Fruit fly (Drosophila melanogaster) whole organism, embryonic: ENCODE measurements around the gene Chchd2.
A peak's percentile ranks its signal among the peaks of the same experiment; 100 is the strongest.

ENCODE experiments used
- Adf1 ChIP-seq: fragments of 200-800 bp; sonication (Bioruptor generic); IDR thresholded peaks from 2 replicates; pipeline ENCODE4 v1.3.6; 2022; ENCODE audit warnings: missing biosample characterization, missing genetic modification characterization
- Bteb2 ChIP-seq: fragments of 200-800 bp; sonication (Bioruptor generic); optimal IDR thresholded peaks from 2 replicates; lab custom pipeline; 2016; ENCODE audit warnings: missing biosample characterization, missing genetic modification characterization
- CG10321 ChIP-seq: fragments of 200-800 bp; sonication (Bioruptor generic); IDR thresholded peaks from 2 replicates; pipeline ENCODE4 v1.3.6; 2022; ENCODE audit warnings: missing biosample characterization, missing genetic modification characterization
- CG10543 ChIP-seq: fragments of 200-800 bp; sonication (Bioruptor generic); optimal IDR thresholded peaks from 3 replicates; lab custom pipeline; 2017; ENCODE audit warnings: missing biosample characterization, mild to moderate bottlenecking, missing genetic modification characterization, moderate library complexity
- CG12391 ChIP-seq: fragments of 200-800 bp; sonication (Bioruptor generic); optimal IDR thresholded peaks from 3 replicates; lab custom pipeline; 2018; ENCODE audit warnings: missing biosample characterization, mild to moderate bottlenecking, missing genetic modification characterization, moderate library complexity
- CG12744 ChIP-seq: fragments of 200-800 bp; sonication (Bioruptor generic); optimal IDR thresholded peaks from 2 replicates; lab custom pipeline; 2016; ENCODE audit warnings: missing biosample characterization, missing genetic modification characterization
- CG13624 ChIP-seq: fragments of 200-800 bp; sonication (Bioruptor generic); optimal IDR thresholded peaks from 2 replicates; lab custom pipeline; 2016; ENCODE audit warnings: missing biosample characterization, missing genetic modification characterization
- CG17359 ChIP-seq: fragments of 200-800 bp; sonication (Bioruptor generic); optimal IDR thresholded peaks from 3 replicates; lab custom pipeline; 2018; ENCODE audit warnings: missing biosample characterization, mild to moderate bottlenecking, missing genetic modification characterization, moderate library complexity
- CG18476 ChIP-seq: fragments of 200-800 bp; sonication (Bioruptor generic); optimal IDR thresholded peaks from 2 replicates; lab custom pipeline; 2016; ENCODE audit warnings: missing biosample characterization, mild to moderate bottlenecking, missing genetic modification characterization
- CG2712 ChIP-seq: fragments of 200-800 bp; optimal IDR thresholded peaks from 3 replicates; lab custom pipeline; 2019; ENCODE audit warnings: missing biosample characterization, mild to moderate bottlenecking, missing genetic modification characterization, moderate library complexity
- CG4360 ChIP-seq: fragments of 200-800 bp; sonication (Bioruptor generic); IDR thresholded peaks from 2 replicates; pipeline ENCODE4 v1.3.6; 2022; ENCODE audit warnings: missing biosample characterization, missing genetic modification characterization
- CG9727 ChIP-seq: fragments of 200-800 bp; sonication (Bioruptor generic); optimal IDR thresholded peaks from 3 replicates; lab custom pipeline; 2017; ENCODE audit warnings: missing biosample characterization, mild to moderate bottlenecking, missing genetic modification characterization
- CoRest ChIP-seq: fragments of 200-800 bp; sonication (Bioruptor generic); optimal IDR thresholded peaks from 3 replicates; lab custom pipeline; 2018; ENCODE audit warnings: missing biosample characterization, mild to moderate bottlenecking, missing genetic modification characterization, moderate library complexity
- D19A ChIP-seq: fragments of 200-800 bp; optimal IDR thresholded peaks from 3 replicates; lab custom pipeline; 2019; ENCODE audit warnings: missing biosample characterization, mild to moderate bottlenecking, missing genetic modification characterization, moderate library complexity
- Deaf1 ChIP-seq: fragments of 200-800 bp; optimal IDR thresholded peaks from 3 replicates; lab custom pipeline; 2019; ENCODE audit warnings: missing biosample characterization, mild to moderate bottlenecking, missing genetic modification characterization, moderate library complexity
- Fer1 ChIP-seq: fragments of 200-800 bp; sonication (Bioruptor generic); optimal IDR thresholded peaks from 2 replicates; lab custom pipeline; 2017; ENCODE audit warnings: missing biosample characterization, mild to moderate bottlenecking, missing genetic modification characterization
- HLH54F ChIP-seq: fragments of 200-800 bp; sonication (Bioruptor generic); optimal IDR thresholded peaks from 3 replicates; lab custom pipeline; 2016; ENCODE audit warnings: missing biosample characterization, missing genetic modification characterization
- Hey ChIP-seq: fragments of 200-800 bp; sonication (Bioruptor generic); optimal IDR thresholded peaks from 3 replicates; lab custom pipeline; 2018; ENCODE audit warnings: missing biosample characterization, mild to moderate bottlenecking, missing genetic modification characterization
- Hmr ChIP-seq: fragments of 200-800 bp; sonication (Bioruptor generic); optimal IDR thresholded peaks from 3 replicates; lab custom pipeline; 2017; ENCODE audit warnings: mild to moderate bottlenecking, missing biosample characterization, missing genetic modification reagents, missing genetic modification characterization
- Kr ChIP-seq: fragments of 200-800 bp; sonication (Bioruptor generic); optimal IDR thresholded peaks from 2 replicates; lab custom pipeline; 2017; ENCODE audit warnings: missing biosample characterization, mild to moderate bottlenecking, missing genetic modification characterization
- Myb ChIP-seq: fragments of 200-800 bp; sonication (Bioruptor generic); optimal IDR thresholded peaks from 2 replicates; lab custom pipeline; 2016; ENCODE audit warnings: missing biosample characterization, missing genetic modification characterization
- Nf-YC ChIP-seq: fragments of 200-800 bp; optimal IDR thresholded peaks from 3 replicates; lab custom pipeline; 2019; ENCODE audit warnings: missing biosample characterization, mild to moderate bottlenecking, missing genetic modification characterization, moderate library complexity
- NfI ChIP-seq: fragments of 200-800 bp; sonication (Bioruptor generic); optimal IDR thresholded peaks from 3 replicates; lab custom pipeline; 2018; ENCODE audit warnings: missing biosample characterization, mild to moderate bottlenecking, missing genetic modification characterization, moderate library complexity
- Opbp ChIP-seq: fragments of 200-800 bp; sonication (Bioruptor generic); IDR thresholded peaks from 3 replicates; pipeline ENCODE4 v1.3.6; 2022; ENCODE audit warnings: missing biosample characterization, missing genetic modification characterization; ENCODE audit not compliant: partially characterized antibody
- Sin3A ChIP-seq: fragments of >200 bp; optimal IDR thresholded peaks from 2 replicates; lab custom pipeline; 2018
- Sox100B ChIP-seq: fragments of 200-800 bp; sonication (Bioruptor generic); optimal IDR thresholded peaks from 3 replicates; lab custom pipeline; 2018; ENCODE audit warnings: missing biosample characterization, mild to moderate bottlenecking, missing genetic modification characterization
- TFAM ChIP-seq: fragments of 200-800 bp; sonication (Bioruptor generic); optimal IDR thresholded peaks from 2 replicates; lab custom pipeline; 2017; ENCODE audit warnings: missing biosample characterization, missing genetic modification characterization, inconsistent platforms
- Taf1 ChIP-seq: fragments of 200-800 bp; sonication (Bioruptor generic); IDR thresholded peaks from 2 replicates; pipeline ENCODE4 v1.3.6; 2022; ENCODE audit warnings: missing biosample characterization, missing genetic modification characterization
- Xrp1 ChIP-seq: fragments of 200-800 bp; sonication (Bioruptor generic); IDR thresholded peaks from 2 replicates; pipeline ENCODE4 v1.3.6; 2022; ENCODE audit warnings: missing biosample characterization, missing genetic modification characterization
- aop ChIP-seq: fragments of 200-800 bp; sonication (Bioruptor generic); IDR thresholded peaks from 2 replicates; pipeline ENCODE4 v1.3.6; 2022; ENCODE audit warnings: missing biosample characterization, missing genetic modification characterization
- ap ChIP-seq: fragments of 200-800 bp; sonication (Bioruptor generic); IDR thresholded peaks from 2 replicates; pipeline ENCODE4 v1.3.6; 2022; ENCODE audit warnings: missing biosample characterization, missing genetic modification characterization
- bcd ChIP-seq: fragments of 200-800 bp; sonication (Bioruptor generic); optimal IDR thresholded peaks from 2 replicates; lab custom pipeline; 2017; ENCODE audit warnings: missing biosample characterization, mild to moderate bottlenecking, missing genetic modification characterization
- cg ChIP-seq: fragments of 200-800 bp; sonication (Bioruptor generic); optimal IDR thresholded peaks from 3 replicates; lab custom pipeline; 2019; ENCODE audit warnings: missing biosample characterization, mild to moderate bottlenecking, missing genetic modification characterization, moderate library complexity
- ci ChIP-seq: fragments of 200-800 bp; sonication (Bioruptor generic); IDR thresholded peaks from 3 replicates; pipeline ENCODE4 v1.3.6; 2022; ENCODE audit warnings: missing biosample characterization, missing genetic modification characterization
- crp ChIP-seq, 2 experiments: fragments of 200-800 bp; sonication (Bioruptor generic); optimal IDR thresholded peaks; 2 replicates in 1 of 2; 3 replicates in 1 of 2; lab custom pipeline; 2017; ENCODE audit warnings: missing biosample characterization in 2 of 2, missing genetic modification characterization in 2 of 2, mild to moderate bottlenecking in 1 of 2, moderate library complexity in 1 of 2
- dm ChIP-seq: fragments of 200-800 bp; sonication (Bioruptor generic); optimal IDR thresholded peaks from 3 replicates; lab custom pipeline; 2016; ENCODE audit warnings: missing biosample characterization, missing genetic modification characterization
- fd102C ChIP-seq: fragments of 200-800 bp; sonication (Bioruptor generic); optimal IDR thresholded peaks from 2 replicates; lab custom pipeline; 2018; ENCODE audit warnings: missing biosample characterization, mild to moderate bottlenecking, missing genetic modification characterization, moderate library complexity
- gfzf ChIP-seq: fragments of 200-800 bp; sonication (Bioruptor generic); optimal IDR thresholded peaks from 2 replicates; lab custom pipeline; 2016; ENCODE audit warnings: missing biosample characterization, mild to moderate bottlenecking, missing genetic modification characterization, moderate library complexity
- gro ChIP-seq: fragments of 200-800 bp; sonication (Bioruptor generic); optimal IDR thresholded peaks from 2 replicates; lab custom pipeline; 2016; ENCODE audit warnings: missing biosample characterization, missing genetic modification characterization
- hb ChIP-seq: fragments of 200-800 bp; sonication (Bioruptor generic); IDR thresholded peaks from 3 replicates; pipeline ENCODE4 v1.3.6; 2022; ENCODE audit warnings: missing biosample characterization, missing genetic modification characterization; ENCODE audit not compliant: partially characterized antibody
- her ChIP-seq: fragments of 200-800 bp; sonication (Bioruptor generic); optimal IDR thresholded peaks from 2 replicates; lab custom pipeline; 2016; ENCODE audit warnings: missing biosample characterization, missing genetic modification characterization
- mam ChIP-seq: fragments of 200-800 bp; sonication (Bioruptor generic); optimal IDR thresholded peaks from 3 replicates; lab custom pipeline; 2016; ENCODE audit warnings: missing biosample characterization, missing genetic modification characterization
- nmo ChIP-seq: fragments of 200-800 bp; sonication (Bioruptor generic); optimal IDR thresholded peaks from 2 replicates; lab custom pipeline; 2018; ENCODE audit warnings: missing biosample characterization, mild to moderate bottlenecking, missing genetic modification characterization, moderate library complexity
- pb ChIP-seq: fragments of 200-800 bp; sonication (Bioruptor generic); optimal IDR thresholded peaks from 3 replicates; lab custom pipeline; 2016; ENCODE audit warnings: missing biosample characterization, missing genetic modification characterization
- row ChIP-seq: fragments of 200-800 bp; sonication (Bioruptor generic); IDR thresholded peaks from 3 replicates; pipeline ENCODE4 v1.3.6; 2022; ENCODE audit warnings: missing biosample characterization, missing genetic modification characterization
- sd ChIP-seq: fragments of 200-800 bp; sonication (Bioruptor generic); optimal IDR thresholded peaks from 3 replicates; lab custom pipeline; 2018; ENCODE audit warnings: missing biosample characterization, mild to moderate bottlenecking, missing genetic modification characterization, moderate library complexity
- sens-2 ChIP-seq: fragments of 200-800 bp; sonication (Bioruptor generic); IDR thresholded peaks from 2 replicates; pipeline ENCODE4 v1.3.6; 2022; ENCODE audit warnings: missing biosample characterization, missing genetic modification characterization
- sqz ChIP-seq: fragments of 200-800 bp; sonication (Bioruptor generic); optimal IDR thresholded peaks from 3 replicates; lab custom pipeline; 2018; ENCODE audit warnings: missing biosample characterization, mild to moderate bottlenecking, missing genetic modification characterization
- tin ChIP-seq: fragments of 200-800 bp; sonication (Bioruptor generic); optimal IDR thresholded peaks from 3 replicates; lab custom pipeline; 2016; ENCODE audit warnings: missing biosample characterization, missing genetic modification characterization
- tio ChIP-seq: fragments of 200-800 bp; sonication (Bioruptor generic); optimal IDR thresholded peaks from 2 replicates; lab custom pipeline; 2017; ENCODE audit warnings: missing biosample characterization, missing genetic modification characterization, inconsistent platforms
- twi ChIP-seq: fragments of 200-800 bp; optimal IDR thresholded peaks from 2 replicates; lab custom pipeline; 2019; ENCODE audit warnings: missing biosample characterization, mild to moderate bottlenecking, missing genetic modification characterization, moderate library complexity
- tx ChIP-seq: fragments of 200-800 bp; sonication (Bioruptor generic); optimal IDR thresholded peaks from 2 replicates; lab custom pipeline; 2016; ENCODE audit warnings: missing biosample characterization, missing genetic modification characterization

The Chchd2 gene

dm6 chrX:17176542-17176941 lies 27.7 kb downstream of the Chchd2 start (continued):
- TF ChIP-seq CG2712 (peak; percentile 52), cg (GFP tag; lab: Kevin White, UChicago) (no peak), Sin3A (lab: Kevin White, UChicago) (no peak), Taf1 (no peak), pb (GFP tag; lab: Kevin White, UChicago) (peak; percentile 67), ap (GFP tag; lab: Robert Waterston, UW) (peak; percentile 31; the same call in 1 of the 2 replicates), CG4360 (GFP tag; lab: Robert Waterston, UW) (no peak), Sox100B (GFP tag; lab: Kevin White, UChicago) (peak; percentile 57), tx (GFP tag; lab: Kevin White, UChicago) (peak; percentile 6), aop (GFP tag; lab: Robert Waterston, UW) (no peak), tin (GFP tag; lab: Kevin White, UChicago) (peak; percentile 32), TFAM (no peak), Hmr (peak; percentile 27), Deaf1 (tag; lab: Kevin White, UChicago) (peak; percentile 12), ci (GFP tag; lab: Robert Waterston, UW) (peak; percentile 79), her (peak; percentile 27), bcd (peak; percentile 34), CG18476 (no peak), nmo (peak; percentile 46), CG13624 (peak; percentile 62), CG9727 (GFP tag; lab: Kevin White, UChicago) (peak; percentile 13), Fer1 (GFP tag; lab: Kevin White, UChicago) (peak; percentile 71), Adf1 (GFP tag; lab: Robert Waterston, UW) (no peak), hb (no peak), CG12744 (GFP tag; lab: Kevin White, UChicago) (peak; percentile 36), Nf-YC (tag; lab: Kevin White, UChicago) (peak; percentile 53), NfI (peak; percentile 52), sqz (peak; percentile 56), D19A (peak; percentile 34), mam (peak; percentile 49), gro (peak; percentile 7), gfzf (GFP tag; lab: Kevin White, UChicago) (no peak), CG17359 (peak; percentile 63), fd102C (GFP tag; lab: Kevin White, UChicago) (no peak), Hey (tag; lab: Kevin White, UChicago) (no peak), Myb (GFP tag; lab: Kevin White, UChicago) (peak; percentile 40), Opbp (no peak), row (GFP tag; lab: Robert Waterston, UW) (peak; percentile 77), sens-2 (GFP tag; lab: Robert Waterston, UW) (no peak), Xrp1 (GFP tag; lab: Robert Waterston, UW) (peak; percentile 67; the same call in 1 of the 2 replicates), Bteb2 (GFP tag; lab: Kevin White, UChicago) (peak; percentile 4), crp (GFP tag; optimal IDR thresholded peaks at IDR 0.05; lab: Kevin White, UChicago) (peak in 1 of 2 experiments; percentile 37), HLH54F (peak; percentile 34), sd (peak; percentile 25), Kr (GFP tag; lab: Kevin White, UChicago) (no peak), CG12391 (tag; lab: Kevin White, UChicago) (peak; percentile 38), tio (GFP tag; lab: Kevin White, UChicago) (peak; percentile 43), CoRest (tag; lab: Kevin White, UChicago) (peak; percentile 40), CG10321 (GFP tag; lab: Robert Waterston, UW) (no peak), CG10543 (peak; percentile 27), dm (peak; percentile 5), twi (tag; lab: Kevin White, UChicago) (no peak)
